Fruit fly (Drosophila melanogaster) whole organism, wandering third instar larva: ENCODE data around the gene Polr2J.

Source experiments
- Abd-B ChIP-seq: fragments of >200 bp; optimal IDR thresholded peaks from 2 replicates; lab custom pipeline; 2017; ENCODE audit warnings: missing biosample characterization, missing genetic modification characterization
- CG32264 ChIP-seq: fragments of 200-800 bp; sonication (Bioruptor generic); optimal IDR thresholded peaks from 2 replicates; lab custom pipeline; 2016; ENCODE audit warnings: missing biosample characterization, missing genetic modification characterization
- HLH106 ChIP-seq: fragments of 200-800 bp; optimal IDR thresholded peaks from 3 replicates; lab custom pipeline; 2019; ENCODE audit warnings: missing biosample characterization, mild to moderate bottlenecking, missing genetic modification characterization, moderate library complexity
- Hr83 ChIP-seq: fragments of 200-300 bp; sonication (Bioruptor generic); optimal IDR thresholded peaks from 2 replicates; lab custom pipeline; 2016; ENCODE audit warnings: missing biosample characterization, mild to moderate bottlenecking, missing genetic modification characterization, moderate library complexity; ENCODE audit not compliant: poor library complexity, severe bottlenecking
- Jra ChIP-seq: sonication (Bioruptor generic); optimal IDR thresholded peaks from 2 replicates; lab custom pipeline; 2016; ENCODE audit warnings: missing biosample characterization, missing genetic modification characterization
- Mio ChIP-seq: sonication (Bioruptor generic); optimal IDR thresholded peaks from 2 replicates; lab custom pipeline; 2016; ENCODE audit warnings: missing biosample characterization, missing genetic modification characterization
- Rel ChIP-seq, 2 experiments: fragments of 200-800 bp; sonication (Bioruptor generic) in 1 of 2; optimal IDR thresholded peaks; 2 replicates in 1 of 2; 3 replicates in 1 of 2; lab custom pipeline; 2016 to 2019; ENCODE audit warnings: mild to moderate bottlenecking in 2 of 2, missing biosample characterization in 2 of 2, missing genetic modification characterization in 2 of 2, moderate library complexity in 1 of 2
- pan ChIP-seq: fragments of >200 bp; optimal IDR thresholded peaks from 2 replicates; lab custom pipeline; 2017
- tai ChIP-seq: sonication (Bioruptor generic); optimal IDR thresholded peaks from 2 replicates; lab custom pipeline; 2016; ENCODE audit warnings: missing biosample characterization, missing genetic modification characterization
- usp ChIP-seq: fragments of >200 bp; optimal IDR thresholded peaks from 2 replicates; lab custom pipeline; 2017; ENCODE audit warnings: missing biosample characterization, missing genetic modification characterization

DNA sequence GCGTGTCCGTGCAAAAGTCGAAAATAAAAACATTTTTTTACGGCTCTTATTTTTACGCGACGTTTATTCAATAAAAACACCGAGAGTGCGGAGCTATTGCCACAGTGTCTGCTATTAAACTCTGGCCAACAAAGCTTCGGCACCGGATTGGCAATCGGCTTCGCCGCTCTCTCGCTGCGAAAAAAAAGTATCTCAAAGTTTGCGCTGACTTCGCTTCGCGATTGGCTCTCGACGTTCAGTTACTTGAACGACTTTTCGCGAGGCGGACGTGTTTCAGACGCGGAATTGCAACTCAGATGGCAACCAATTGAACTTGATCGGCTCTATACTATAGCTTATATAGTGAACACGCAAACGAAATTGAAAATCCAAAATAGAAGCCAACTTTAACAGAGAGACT, 21.1 kb downstream of the Polr2J start:
- TF ChIP-seq Jra (GFP tag; lab: Kevin White, UChicago) (no peak), Rel (GFP tag; optimal IDR thresholded peaks at IDR 0.05; lab: Kevin White, UChicago) (no peak), Rel (tag; optimal IDR thresholded peaks at IDR 0.05; lab: Kevin White, UChicago) (peak; percentile 60), CG32264 (GFP tag; lab: Kevin White, UChicago) (no peak), usp (GFP tag; lab: Kevin White, UChicago) (no peak), Mio (GFP tag; lab: Kevin White, UChicago) (no peak), pan (lab: Kevin White, UChicago) (no peak), Abd-B (GFP tag; lab: Kevin White, UChicago) (no peak), Hr83 (GFP tag; lab: Kevin White, UChicago) (peak; percentile 59), tai (GFP tag; lab: Kevin White, UChicago) (no peak), HLH106 (tag; lab: Kevin White, UChicago) (no peak)
